Fruit fly (Drosophila melanogaster) whole organism, embryonic: Measurements from ENCODE around the gene CG32708.

Experiments
- ATbp ChIP-seq: fragments of 200-800 bp; sonication (Bioruptor generic); optimal IDR thresholded peaks from 2 replicates; lab custom pipeline; 2017; ENCODE audit warnings: missing biosample characterization, mild to moderate bottlenecking, missing genetic modification characterization, missing genetic modification reagents
- Abd-B ChIP-seq: fragments of 200-800 bp; sonication (Bioruptor generic); optimal IDR thresholded peaks from 2 replicates; lab custom pipeline; 2018; ENCODE audit warnings: missing biosample characterization, mild to moderate bottlenecking, missing genetic modification characterization, moderate library complexity
- Awh ChIP-seq: fragments of 200-800 bp; sonication (Bioruptor generic); IDR thresholded peaks from 2 replicates; pipeline ENCODE4, ENCODE4 v1.3.6; 2022; ENCODE audit warnings: missing biosample characterization, missing genetic modification characterization
- B-H1 ChIP-seq: fragments of 200-800 bp; sonication (Bioruptor generic); IDR thresholded peaks from 3 replicates; pipeline ENCODE4 v1.3.6; 2022; ENCODE audit warnings: missing biosample characterization, missing genetic modification characterization
- BEAF-32 ChIP-seq: fragments of 200-800 bp; sonication (Bioruptor generic); optimal IDR thresholded peaks from 3 replicates; lab custom pipeline; 2017; ENCODE audit warnings: missing biosample characterization, missing genetic modification characterization, mild to moderate bottlenecking, moderate library complexity, missing genetic modification reagents
- CG10147 ChIP-seq: fragments of 200-800 bp; sonication (Bioruptor generic); optimal IDR thresholded peaks from 2 replicates; lab custom pipeline; 2019; ENCODE audit warnings: missing biosample characterization, mild to moderate bottlenecking, missing genetic modification characterization, moderate library complexity
- CG10321 ChIP-seq: fragments of 200-800 bp; sonication (Bioruptor generic); IDR thresholded peaks from 2 replicates; pipeline ENCODE4 v1.3.6; 2022; ENCODE audit warnings: missing biosample characterization, missing genetic modification characterization
- CG10959 ChIP-seq: fragments of 200-800 bp; sonication (Bioruptor generic); IDR thresholded peaks from 2 replicates; pipeline ENCODE4 v1.3.6; 2022; ENCODE audit warnings: missing biosample characterization, missing genetic modification characterization
- CG11456 ChIP-seq: fragments of 200-800 bp; sonication (Bioruptor generic); IDR thresholded peaks from 3 replicates; pipeline ENCODE4 v1.3.6; 2022; ENCODE audit warnings: missing biosample characterization, missing genetic modification characterization
- CG12659 ChIP-seq: fragments of 200-800 bp; sonication (Bioruptor generic); optimal IDR thresholded peaks from 3 replicates; lab custom pipeline; 2017; ENCODE audit warnings: mild to moderate bottlenecking, missing biosample characterization, missing genetic modification reagents, missing genetic modification characterization
- CG15514 ChIP-seq: fragments of 200-800 bp; sonication (Bioruptor generic); optimal IDR thresholded peaks from 3 replicates; lab custom pipeline; 2017; ENCODE audit warnings: missing biosample characterization, missing genetic modification characterization, mild to moderate bottlenecking, moderate library complexity, missing genetic modification reagents
- CG15601 ChIP-seq: fragments of 200-800 bp; sonication (Bioruptor generic); optimal IDR thresholded peaks from 3 replicates; lab custom pipeline; 2019; ENCODE audit warnings: missing biosample characterization, mild to moderate bottlenecking, missing genetic modification characterization, moderate library complexity
- CG15696 ChIP-seq: fragments of 200-800 bp; sonication (Bioruptor generic); optimal IDR thresholded peaks from 2 replicates; lab custom pipeline; 2019; ENCODE audit warnings: missing biosample characterization, mild to moderate bottlenecking, missing genetic modification characterization, moderate library complexity
- CG1603 ChIP-seq: fragments of 200-800 bp; sonication (Bioruptor generic); optimal IDR thresholded peaks from 2 replicates; lab custom pipeline; 2019; ENCODE audit warnings: missing biosample characterization, mild to moderate bottlenecking, missing genetic modification characterization, moderate library complexity
- CG16813 ChIP-seq: fragments of 200-800 bp; sonication (Bioruptor generic); IDR thresholded peaks from 3 replicates; pipeline ENCODE4 v1.3.6; 2022; ENCODE audit warnings: missing biosample characterization, missing genetic modification characterization; ENCODE audit not compliant: partially characterized antibody
- CG2116 ChIP-seq: fragments of 200-800 bp; sonication (Bioruptor generic); optimal IDR thresholded peaks from 3 replicates; lab custom pipeline; 2018; ENCODE audit warnings: missing biosample characterization, mild to moderate bottlenecking, missing genetic modification characterization
- CG4328 ChIP-seq: fragments of 200-800 bp; sonication (Bioruptor generic); optimal IDR thresholded peaks from 3 replicates; lab custom pipeline; 2017; ENCODE audit warnings: missing biosample characterization, missing genetic modification reagents, missing genetic modification characterization
- CG4820 ChIP-seq: fragments of 200-800 bp; sonication (Bioruptor generic); optimal IDR thresholded peaks from 3 replicates; lab custom pipeline; 2016; ENCODE audit warnings: missing biosample characterization, missing genetic modification characterization
- CG7271 ChIP-seq: fragments of 200-800 bp; sonication (Bioruptor generic); optimal IDR thresholded peaks from 2 replicates; lab custom pipeline; 2018; ENCODE audit warnings: missing biosample characterization, mild to moderate bottlenecking, missing genetic modification characterization, moderate library complexity
- CG7372 ChIP-seq: fragments of 200-800 bp; sonication (Bioruptor generic); IDR thresholded peaks from 2 replicates; pipeline ENCODE4 v1.3.6; 2022; ENCODE audit warnings: missing biosample characterization, missing genetic modification characterization
- CG8388 ChIP-seq: fragments of 200-800 bp; sonication (Bioruptor generic); optimal IDR thresholded peaks from 2 replicates; lab custom pipeline; 2019; ENCODE audit warnings: missing biosample characterization, mild to moderate bottlenecking, missing genetic modification characterization, moderate library complexity
- CTCF ChIP-seq: fragments of 200-800 bp; sonication (Bioruptor generic); optimal IDR thresholded peaks from 2 replicates; lab custom pipeline; 2017; ENCODE audit warnings: missing biosample characterization, mild to moderate bottlenecking, missing genetic modification characterization, moderate library complexity
- Dip2 ChIP-seq: fragments of 200-800 bp; sonication (Bioruptor generic); IDR thresholded peaks from 2 replicates; pipeline ENCODE4 v1.3.6; 2022; ENCODE audit warnings: missing biosample characterization, missing genetic modification characterization
- Drgx ChIP-seq: fragments of 200-800 bp; sonication (Bioruptor generic); IDR thresholded peaks from 2 replicates; pipeline ENCODE4 v1.3.6; 2022; ENCODE audit warnings: missing biosample characterization, missing genetic modification characterization
- E2f2 ChIP-seq: fragments of 200-800 bp; sonication (Bioruptor generic); IDR thresholded peaks from 2 replicates; pipeline ENCODE4 v1.3.6; 2022; ENCODE audit warnings: missing biosample characterization, missing genetic modification characterization
- Ets97D ChIP-seq: fragments of 200-800 bp; sonication (Bioruptor generic); optimal IDR thresholded peaks from 3 replicates; lab custom pipeline; 2016; ENCODE audit warnings: missing biosample characterization, missing genetic modification characterization
- HLHmδ ChIP-seq: fragments of 200-800 bp; sonication (Bioruptor generic); optimal IDR thresholded peaks from 2 replicates; lab custom pipeline; 2018; ENCODE audit warnings: missing biosample characterization, mild to moderate bottlenecking, missing genetic modification characterization, moderate library complexity
- Hr51 ChIP-seq, 2 experiments: fragments of 200-800 bp; sonication (Bioruptor generic); optimal IDR thresholded peaks; 2 replicates in 1 of 2; 3 replicates in 1 of 2; lab custom pipeline; 2016 to 2018; ENCODE audit warnings: missing biosample characterization in 2 of 2, missing genetic modification characterization in 2 of 2, mild to moderate bottlenecking in 1 of 2, moderate library complexity in 1 of 2
- Kr ChIP-seq: fragments of 200-800 bp; sonication (Bioruptor generic); optimal IDR thresholded peaks from 2 replicates; lab custom pipeline; 2017; ENCODE audit warnings: missing biosample characterization, mild to moderate bottlenecking, missing genetic modification characterization
- Lhr ChIP-seq: fragments of 200-800 bp; sonication (Bioruptor generic); optimal IDR thresholded peaks from 3 replicates; lab custom pipeline; 2017; ENCODE audit warnings: mild to moderate bottlenecking, missing biosample characterization, missing genetic modification reagents, missing genetic modification characterization
- Myb ChIP-seq: fragments of 200-800 bp; sonication (Bioruptor generic); optimal IDR thresholded peaks from 2 replicates; lab custom pipeline; 2016; ENCODE audit warnings: missing biosample characterization, missing genetic modification characterization
- Nf-YB ChIP-seq: fragments of 200-800 bp; sonication (Bioruptor generic); optimal IDR thresholded peaks from 3 replicates; lab custom pipeline; 2019; ENCODE audit warnings: missing biosample characterization, mild to moderate bottlenecking, missing genetic modification characterization, moderate library complexity
- Usf ChIP-seq: fragments of 200-800 bp; sonication (Bioruptor generic); optimal IDR thresholded peaks from 2 replicates; lab custom pipeline; 2017; ENCODE audit warnings: missing genotype, missing biosample characterization, missing genetic modification characterization
- YL-1 ChIP-seq: fragments of 200-800 bp; sonication (Bioruptor generic); optimal IDR thresholded peaks from 3 replicates; lab custom pipeline; 2017; ENCODE audit warnings: missing biosample characterization, mild to moderate bottlenecking, missing genetic modification characterization
- ash1 ChIP-seq: fragments of 200-800 bp; sonication (Bioruptor generic); optimal IDR thresholded peaks from 2 replicates; lab custom pipeline; 2018; ENCODE audit warnings: missing biosample characterization, mild to moderate bottlenecking, missing genetic modification characterization
- dmrt11E ChIP-seq: fragments of 200-800 bp; sonication (Bioruptor generic); optimal IDR thresholded peaks from 3 replicates; lab custom pipeline; 2018; ENCODE audit warnings: missing biosample characterization, mild to moderate bottlenecking, missing genetic modification characterization, moderate library complexity
- hbn ChIP-seq: fragments of 200-800 bp; sonication (Bioruptor generic); IDR thresholded peaks from 2 replicates; pipeline ENCODE4 v1.3.6; 2022; ENCODE audit warnings: missing biosample characterization, missing genetic modification characterization; ENCODE audit not compliant: partially characterized antibody
- ken ChIP-seq: fragments of 200-800 bp; sonication (Bioruptor generic); IDR thresholded peaks from 3 replicates; pipeline ENCODE4 v1.3.6; 2022; ENCODE audit warnings: missing biosample characterization, missing genetic modification characterization
- lola ChIP-seq, 3 experiments: fragments of >200 bp in 2 of 3; fragments of 200-800 bp in 1 of 3; sonication (Bioruptor generic) in 1 of 3; optimal IDR thresholded peaks; 2 replicates each; lab custom pipeline; 2017 to 2019; ENCODE audit warnings: missing biosample characterization in 3 of 3, missing genetic modification characterization in 3 of 3, mild to moderate bottlenecking in 1 of 3, moderate library complexity in 1 of 3
- pzg ChIP-seq: fragments of 200-800 bp; sonication (Bioruptor generic); optimal IDR thresholded peaks from 3 replicates; lab custom pipeline; 2018; ENCODE audit warnings: missing biosample characterization, mild to moderate bottlenecking, missing genetic modification characterization, moderate library complexity
- schlank ChIP-seq: fragments of 200-800 bp; sonication (Bioruptor generic); optimal IDR thresholded peaks from 2 replicates; lab custom pipeline; 2018; ENCODE audit warnings: missing biosample characterization, mild to moderate bottlenecking, missing genetic modification characterization
- sens ChIP-seq: fragments of 200-800 bp; sonication (Bioruptor generic); peaks from one replicate; lab custom pipeline; 2016; ENCODE audit warnings: missing biosample characterization, missing genetic modification characterization
- so ChIP-seq: fragments of 200-800 bp; sonication (Bioruptor generic); IDR thresholded peaks from 3 replicates; pipeline ENCODE4 v1.3.6; 2022; ENCODE audit warnings: missing biosample characterization, missing genetic modification characterization
- tna ChIP-seq: fragments of 200-800 bp; sonication (Bioruptor generic); IDR thresholded peaks from 2 replicates; pipeline ENCODE4 v1.3.6; 2022; ENCODE audit warnings: missing biosample characterization, missing genetic modification characterization; ENCODE audit not compliant: partially characterized antibody
- toy ChIP-seq: fragments of 200-800 bp; sonication (Bioruptor generic); IDR thresholded peaks from 2 replicates; pipeline ENCODE4 v1.3.6; 2022; ENCODE audit warnings: missing biosample characterization, missing genetic modification characterization
- wdn ChIP-seq: fragments of 200-800 bp; sonication (Bioruptor generic); IDR thresholded peaks from 2 replicates; pipeline ENCODE4 v1.3.6; 2022; ENCODE audit warnings: missing biosample characterization, missing genetic modification characterization
- wek ChIP-seq: fragments of 200-800 bp; sonication (Bioruptor generic); optimal IDR thresholded peaks from 3 replicates; lab custom pipeline; 2018; ENCODE audit warnings: missing biosample characterization, mild to moderate bottlenecking, missing genetic modification characterization, moderate library complexity
- yki ChIP-seq: fragments of >200 bp; optimal IDR thresholded peaks from 3 replicates; lab custom pipeline; 2018

CG32708 gene

DNA sequence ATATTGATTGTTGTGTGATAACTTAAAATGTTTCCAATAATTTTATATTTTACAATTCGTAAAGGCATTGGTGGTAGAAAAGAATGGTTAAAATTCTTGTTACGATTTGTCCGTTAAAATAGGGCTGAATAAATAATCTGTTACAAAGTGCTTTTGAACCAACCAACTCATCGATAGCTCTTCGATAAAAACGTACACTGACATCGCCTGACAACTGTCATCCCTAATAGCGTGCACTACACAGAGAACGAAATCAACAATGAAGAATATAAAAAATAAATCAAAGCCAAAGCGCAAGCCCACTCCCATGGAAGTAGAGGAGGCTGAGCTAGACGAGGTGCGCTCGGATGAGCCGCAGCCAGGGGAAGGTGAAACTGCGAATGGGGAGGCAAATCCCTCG, at the start of gene CG32708 (continued):
- TF ChIP-seq CG10321 = no peak
- no peak for TF ChIP-seq wek (GFP tag; lab: Kevin White, UChicago)
- TF ChIP-seq so (GFP tag; lab: Robert Waterston, UW) = no peak
- no peak for TF ChIP-seq yki (lab: Kevin White, UChicago)
- TF ChIP-seq Usf (GFP tag; lab: Kevin White, UChicago) = no peak
- TF ChIP-seq YL-1 (GFP tag; lab: Kevin White, UChicago) = no peak
- no peak for TF ChIP-seq schlank (tag; lab: Kevin White, UChicago)
- TF ChIP-seq Hr51 (GFP tag; optimal IDR thresholded peaks at IDR 0.05; lab: Kevin White, UChicago) = no peak
- TF ChIP-seq CG11456 (GFP tag; lab: Robert Waterston, UW) = no peak
- TF ChIP-seq Awh (GFP tag; lab: Robert Waterston, UW) = no peak
- no peak for TF ChIP-seq dmrt11E
- TF ChIP-seq wdn = no peak
- TF ChIP-seq CG15696 (tag; lab: Kevin White, UChicago) = no peak
- TF ChIP-seq ash1 = no peak
- TF ChIP-seq CG7372 (GFP tag; lab: Robert Waterston, UW) = no peak
- TF ChIP-seq CG4328 = no peak
- TF ChIP-seq CG16813 (GFP tag; lab: Robert Waterston, UW) = peak; percentile 68
- no peak for TF ChIP-seq ATbp (GFP tag; lab: Kevin White, UChicago)
- TF ChIP-seq toy = no peak

DNA sequence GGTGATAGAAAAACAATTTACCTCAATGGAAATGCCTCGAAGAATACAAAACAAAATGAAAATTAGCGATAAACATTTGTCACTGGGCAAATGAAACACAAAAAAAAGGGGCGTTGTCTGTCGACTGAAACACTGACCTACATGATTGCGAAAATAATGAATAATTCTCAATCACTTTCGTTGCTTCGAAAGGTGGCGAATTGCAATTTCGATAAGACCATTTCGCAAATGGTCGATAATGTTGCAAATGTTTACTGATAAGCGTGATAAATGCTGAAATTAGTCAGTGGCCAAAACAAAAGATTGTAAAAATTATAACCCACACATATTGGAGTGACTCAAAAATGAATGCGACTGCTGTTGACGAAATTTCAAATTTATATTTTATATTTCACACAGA, 49.6 kb upstream of the CG32708 start:
- TF ChIP-seq Nf-YB (GFP tag; lab: Kevin White, UChicago) = no peak
- TF ChIP-seq lola (GFP tag; optimal IDR thresholded peaks at IDR 0.05; lab: Kevin White, UChicago) = no peak
- no peak for TF ChIP-seq dmrt11E
- no peak for TF ChIP-seq Dip2 (GFP tag; lab: Robert Waterston, UW)
- no peak for TF ChIP-seq CG4820
- no peak for TF ChIP-seq hbn (GFP tag; lab: Robert Waterston, UW)
- TF ChIP-seq Abd-B (GFP tag; lab: Kevin White, UChicago) = no peak
- no peak for TF ChIP-seq wek (GFP tag; lab: Kevin White, UChicago)
- no peak for TF ChIP-seq CG15601 (tag; lab: Kevin White, UChicago)
- no peak for TF ChIP-seq CG1603 (tag; lab: Kevin White, UChicago)
- no peak for TF ChIP-seq CG15514 (GFP tag; lab: Kevin White, UChicago)
- no peak for TF ChIP-seq tna
- no peak for TF ChIP-seq CG7271 (tag; lab: Kevin White, UChicago)
- no peak for TF ChIP-seq CG12659 (GFP tag; lab: Kevin White, UChicago)
- TF ChIP-seq, all 482 proteins: peak for 0

DNA sequence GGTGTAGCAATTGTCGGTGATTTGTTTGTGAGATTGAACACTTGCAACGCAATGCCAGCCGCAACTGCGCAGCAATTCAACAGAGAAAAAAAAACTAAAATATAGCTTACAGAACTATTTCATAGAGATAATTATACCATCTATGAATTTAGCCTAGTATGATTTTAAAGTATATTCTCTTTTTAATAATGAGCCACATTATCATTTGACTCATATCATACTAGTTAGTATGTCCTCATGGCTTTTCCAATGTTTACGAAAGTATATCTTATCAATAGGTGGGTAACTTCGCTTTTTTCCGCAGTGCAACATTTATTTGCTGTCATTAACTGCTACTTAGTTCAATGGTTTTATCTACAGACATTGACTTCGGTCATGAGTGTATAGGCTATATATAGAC, 47.0 kb upstream of the CG32708 start:
- TF ChIP-seq CG10147 = no peak
- TF ChIP-seq HLHmδ (GFP tag; lab: Kevin White, UChicago) = no peak
- peak; percentile 30; the same call in 1 of the 2 replicates for TF ChIP-seq Drgx (GFP tag; lab: Robert Waterston, UW)

DNA sequence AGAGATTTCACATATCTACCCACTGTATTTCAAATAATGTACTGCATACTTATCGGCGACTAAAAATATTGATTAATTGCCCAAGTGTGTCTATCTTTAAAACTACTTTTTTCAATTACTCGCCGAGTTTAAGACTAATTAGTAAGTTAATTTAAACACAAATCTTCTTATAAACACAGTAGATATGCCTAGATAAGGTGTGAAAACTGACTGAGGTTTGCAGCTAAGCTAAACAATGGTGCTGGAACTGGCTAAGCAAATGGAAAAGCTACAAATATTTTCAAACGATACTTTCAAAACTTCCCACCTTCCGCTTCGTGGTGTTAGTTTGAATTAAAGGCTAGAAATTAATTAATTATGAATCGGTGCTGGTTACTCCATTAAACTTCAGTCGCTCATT, 44.9 kb upstream of the CG32708 start:
- TF ChIP-seq BEAF-32 (GFP tag; lab: Kevin White, UChicago) (peak; percentile 49), CG8388 (GFP tag; lab: Kevin White, UChicago) (no peak), sens (GFP tag; lab: Kevin White, UChicago) (peak; percentile 83), CTCF (peak; percentile 78), CG1603 (tag; lab: Kevin White, UChicago) (peak; percentile 40), Myb (GFP tag; lab: Kevin White, UChicago) (peak; percentile 38), pzg (GFP tag; lab: Kevin White, UChicago) (peak; percentile 21), Kr (GFP tag; lab: Kevin White, UChicago) (no peak), B-H1 (GFP tag; lab: Robert Waterston, UW) (no peak), Lhr (GFP tag; lab: Kevin White, UChicago) (peak; percentile 28), E2f2 (peak; percentile 63), Ets97D (GFP tag; lab: Kevin White, UChicago) (peak; percentile 42), wek (GFP tag; lab: Kevin White, UChicago) (no peak), ken (no peak), CG2116 (peak; percentile 6), CG10959 (GFP tag; lab: Robert Waterston, UW) (no peak)
